Worm (Caenorhabditis elegans) whole organism, mixed stage, embryonic: Measurements from ENCODE around the gene AH10.4.

ENCODE experiments used
- ceh-39 ChIP-seq: fragments of 150-350 bp; optimal IDR thresholded peaks from 2 replicates; lab custom pipeline; 2014; ENCODE audit warnings: missing biosample characterization, missing genetic modification characterization
- ham-2 ChIP-seq: fragments of 200-800 bp; sonication (Bioruptor generic); optimal IDR thresholded peaks from 2 replicates; lab custom pipeline; 2018; ENCODE audit warnings: mild to moderate bottlenecking, missing genetic modification characterization, missing compliant biosample characterization
- lin-13 ChIP-seq: fragments of 150-350 bp; optimal IDR thresholded peaks from 2 replicates; lab custom pipeline; 2014; ENCODE audit warnings: missing biosample characterization, missing genetic modification characterization
- mep-1 ChIP-seq: fragments of 150-350 bp; optimal IDR thresholded peaks from 2 replicates; lab custom pipeline; 2017; ENCODE audit warnings: missing biosample characterization, missing genetic modification reagents, missing genetic modification characterization, inconsistent platforms
- nhr-12 ChIP-seq: fragments of 150-350 bp; optimal IDR thresholded peaks from 2 replicates; lab custom pipeline; 2014; ENCODE audit warnings: missing biosample characterization, missing genetic modification characterization
- nhr-237 ChIP-seq: fragments of 150-350 bp; optimal IDR thresholded peaks from 2 replicates; lab custom pipeline; 2014; ENCODE audit warnings: missing biosample characterization, missing genetic modification characterization
- pha-4 ChIP-seq: fragments of 150-350 bp; optimal IDR thresholded peaks from 2 replicates; lab custom pipeline; 2018; ENCODE audit warnings: missing biosample characterization, missing genetic modification reagents, missing genetic modification characterization
- unc-39 ChIP-seq: fragments of 150-350 bp; optimal IDR thresholded peaks from 2 replicates; lab custom pipeline; 2014; ENCODE audit warnings: missing biosample characterization, missing genetic modification characterization
- unc-62 ChIP-seq: fragments of 150-350 bp; optimal IDR thresholded peaks from 2 replicates; lab custom pipeline; 2014; ENCODE audit warnings: missing biosample characterization, missing genetic modification reagents, missing genetic modification characterization

DNA sequence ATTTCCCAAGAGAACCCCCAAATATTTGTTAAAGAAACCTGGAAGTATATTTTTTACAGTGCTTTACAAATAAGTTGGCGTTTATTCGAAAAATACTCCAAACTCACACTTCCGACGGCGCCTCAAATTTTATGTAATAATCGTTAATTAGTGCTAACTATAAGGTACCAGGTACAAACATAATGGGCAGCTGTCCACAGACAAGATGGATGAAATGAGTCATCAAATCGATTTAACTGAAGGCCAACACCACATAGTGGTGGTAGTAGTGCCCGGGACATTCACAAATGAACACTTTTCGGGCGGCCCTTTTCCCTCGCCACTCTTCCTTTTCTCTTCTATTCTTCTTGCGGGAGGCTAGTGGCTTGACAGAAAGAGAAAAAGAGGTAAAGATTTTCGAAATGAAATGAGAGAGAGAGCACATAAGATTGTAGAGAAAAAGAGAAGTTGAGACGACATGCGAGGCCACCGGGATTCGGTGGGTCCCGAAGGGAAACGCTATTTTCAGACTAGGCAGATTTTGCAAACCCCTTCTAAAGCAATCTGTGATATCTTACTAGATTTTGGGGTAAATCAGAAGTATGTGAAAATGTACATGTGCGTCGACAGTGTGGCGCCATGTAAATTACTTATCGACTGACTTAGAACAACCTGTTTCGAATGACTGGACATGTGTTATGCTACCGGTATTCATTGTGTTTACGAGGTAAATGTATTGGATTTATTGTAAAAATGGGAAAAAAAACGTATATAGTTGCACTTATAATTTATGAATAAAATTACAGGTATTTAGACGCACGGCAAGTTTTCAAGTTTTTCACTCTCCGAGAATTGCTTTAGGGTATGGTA, 1.8 kb upstream of the AH10.4 start:
- TF ChIP-seq nhr-12 (tag; lab: Kevin White, UChicago) (no peak), mep-1 (no peak), pha-4 (tag; lab: Kevin White, UChicago) (no peak), unc-39 (tag; lab: Kevin White, UChicago) (no peak), ham-2 (GFP tag; lab: Kevin White, UChicago) (peak; percentile 6), nhr-237 (no peak), lin-13 (tag; lab: Kevin White, UChicago) (no peak), ceh-39 (tag; lab: Kevin White, UChicago) (no peak), unc-62 (GFP tag; lab: Kevin White, UChicago) (no peak)
